Worm (Caenorhabditis elegans) whole organism, young adult: ENCODE results near the gene F17C11.4.

Experiments
- B0019.2 ChIP-seq: fragments of 200-800 bp; sonication (Bioruptor generic); conservative IDR thresholded peaks from 2 replicates; pipeline ENCODE4 v1.3.6; 2022; ENCODE audit warnings: missing genetic modification reagents, missing genetic modification characterization, missing compliant biosample characterization
- B0336.3 ChIP-seq: fragments of 200-800 bp; sonication (Bioruptor generic); IDR thresholded peaks from 2 replicates; pipeline ENCODE4 v1.3.6; 2022; ENCODE audit warnings: missing genetic modification characterization, missing compliant biosample characterization
- C17E4.6 ChIP-seq: fragments of 200-800 bp; sonication (Bioruptor generic); IDR thresholded peaks from 2 replicates; pipeline ENCODE4 v1.3.6; 2022; ENCODE audit warnings: missing genetic modification reagents, missing genetic modification characterization, missing compliant biosample characterization
- F37B4.10 ChIP-seq: fragments of 200-800 bp; sonication (Bioruptor generic); IDR thresholded peaks from 2 replicates; pipeline ENCODE4 v1.3.6; 2022; ENCODE audit warnings: missing genetic modification characterization, missing compliant biosample characterization
- F39B2.1 ChIP-seq: fragments of 200-800 bp; sonication (Bioruptor generic); IDR thresholded peaks from 2 replicates; pipeline ENCODE4 v1.3.6; 2022; ENCODE audit warnings: missing genetic modification reagents, missing genetic modification characterization, missing compliant biosample characterization
- F52B5.7 ChIP-seq: sonication (generic microtip); optimal IDR thresholded peaks from 2 replicates; lab custom pipeline; 2016; ENCODE audit warnings: mild to moderate bottlenecking, missing genetic modification characterization, missing compliant biosample characterization
- F57A8.1 ChIP-seq: fragments of 200-800 bp; sonication (Bioruptor generic); optimal IDR thresholded peaks from 2 replicates; lab custom pipeline; 2018; ENCODE audit warnings: mild to moderate bottlenecking, missing genetic modification characterization, moderate library complexity, missing compliant biosample characterization
- T07F8.4 ChIP-seq: sonication (generic microtip); optimal IDR thresholded peaks from 2 replicates; lab custom pipeline; 2016; ENCODE audit warnings: mild to moderate bottlenecking, missing genetic modification characterization, moderate library complexity, missing compliant biosample characterization
- Y67H2A.10 ChIP-seq: fragments of 200-800 bp; sonication (Bioruptor generic); conservative IDR thresholded peaks from 2 replicates; pipeline ENCODE4 v1.3.6; 2022; ENCODE audit warnings: missing genetic modification reagents, missing genetic modification characterization, missing compliant biosample characterization
- Y79H2A.3 ChIP-seq: fragments of 200-800 bp; sonication (Bioruptor generic); conservative IDR thresholded peaks from 2 replicates; pipeline ENCODE4 v1.3.6; 2022; ENCODE audit warnings: missing genetic modification reagents, missing genetic modification characterization, missing compliant biosample characterization
- akir-1 ChIP-seq: fragments of 200-800 bp; sonication (Bioruptor generic); optimal IDR thresholded peaks from 2 replicates; lab custom pipeline; 2018; ENCODE audit warnings: mild to moderate bottlenecking, missing genetic modification characterization, moderate library complexity, missing compliant biosample characterization
- atf-7 ChIP-seq: sonication (generic microtip); optimal IDR thresholded peaks from 2 replicates; lab custom pipeline; 2017; ENCODE audit warnings: mild to moderate bottlenecking, missing genetic modification characterization, missing compliant biosample characterization
- attf-6 ChIP-seq: fragments of 200-800 bp; sonication (Bioruptor generic); IDR thresholded peaks from 2 replicates; pipeline ENCODE4 v1.3.6; 2022; ENCODE audit warnings: missing genetic modification reagents, missing genetic modification characterization, missing compliant biosample characterization
- bed-2 ChIP-seq: fragments of 200-800 bp; sonication (Bioruptor generic); IDR thresholded peaks from 2 replicates; pipeline ENCODE4 v1.3.6; 2022; ENCODE audit warnings: missing genetic modification reagents, missing genetic modification characterization, missing compliant biosample characterization
- ceh-100 ChIP-seq: fragments of 200-800 bp; sonication (Bioruptor generic); IDR thresholded peaks from 2 replicates; pipeline ENCODE4 v1.3.6; 2022; ENCODE audit warnings: missing genetic modification reagents, missing genetic modification characterization, missing compliant biosample characterization
- ceh-27 ChIP-seq: fragments of 200-800 bp; sonication (Bioruptor generic); optimal IDR thresholded peaks from 2 replicates; lab custom pipeline; 2018; ENCODE audit warnings: mild to moderate bottlenecking, missing genetic modification characterization, moderate library complexity, missing compliant biosample characterization
- ceh-40 ChIP-seq: fragments of 200-800 bp; sonication (Bioruptor generic); IDR thresholded peaks from 2 replicates; pipeline ENCODE4 v1.3.6; 2022; ENCODE audit warnings: missing genetic modification characterization, missing compliant biosample characterization
- dpff-1 ChIP-seq: sonication (generic microtip); optimal IDR thresholded peaks from 2 replicates; lab custom pipeline; 2017; ENCODE audit warnings: mild to moderate bottlenecking, missing genetic modification characterization, missing compliant biosample characterization
- dpl-1 ChIP-seq: fragments of 150-350 bp; optimal IDR thresholded peaks from 2 replicates; lab custom pipeline; 2014; ENCODE audit warnings: missing biosample characterization, missing genetic modification reagents, missing genetic modification characterization
- egl-18 ChIP-seq: fragments of 200-800 bp; sonication (Bioruptor generic); IDR thresholded peaks from 2 replicates; pipeline ENCODE4 v1.3.6; 2022; ENCODE audit warnings: missing genetic modification reagents, missing genetic modification characterization, missing compliant biosample characterization
- egl-44 ChIP-seq: fragments of 200-800 bp; sonication (Bioruptor generic); IDR thresholded peaks from 2 replicates; pipeline ENCODE4 v1.3.6; 2022; ENCODE audit warnings: missing genetic modification reagents, missing genetic modification characterization, missing compliant biosample characterization
- ekl-4 ChIP-seq: fragments of 200-800 bp; sonication (Bioruptor generic); IDR thresholded peaks from 2 replicates; pipeline ENCODE4 v1.3.6; 2022; ENCODE audit warnings: missing genetic modification reagents, missing genetic modification characterization, missing compliant biosample characterization
- ets-4 ChIP-seq: fragments of 200-800 bp; sonication (Bioruptor generic); optimal IDR thresholded peaks from 2 replicates; lab custom pipeline; 2018; ENCODE audit warnings: mild to moderate bottlenecking, missing genetic modification characterization, missing compliant biosample characterization
- fkh-3 ChIP-seq: sonication (generic microtip); optimal IDR thresholded peaks from 2 replicates; lab custom pipeline; 2016; ENCODE audit warnings: mild to moderate bottlenecking, missing genetic modification characterization, missing compliant biosample characterization
- him-1 ChIP-seq: sonication (generic microtip); optimal IDR thresholded peaks from 2 replicates; lab custom pipeline; 2016; ENCODE audit warnings: missing genotype, missing genetic modification reagents, missing genetic modification characterization, missing compliant biosample characterization
- hrde-1 ChIP-seq: sonication (generic microtip); optimal IDR thresholded peaks from 2 replicates; lab custom pipeline; 2016; ENCODE audit warnings: missing genetic modification characterization, mild to moderate bottlenecking, missing compliant biosample characterization, moderate library complexity, missing genotype, missing genetic modification reagents, borderline replicate concordance
- lag-1 ChIP-seq: fragments of 200-800 bp; sonication (Bioruptor generic); IDR thresholded peaks from 2 replicates; pipeline ENCODE4 v1.3.6; 2022; ENCODE audit warnings: missing genetic modification reagents, missing genetic modification characterization, missing compliant biosample characterization
- let-526 ChIP-seq: fragments of 200-800 bp; sonication (Bioruptor generic); IDR thresholded peaks from 2 replicates; pipeline ENCODE4 v1.3.6; 2022; ENCODE audit warnings: missing genetic modification reagents, missing genetic modification characterization, missing compliant biosample characterization
- let-607 ChIP-seq, 2 experiments: fragments of 200-800 bp in 1 of 2; sonication (Bioruptor generic) in 1 of 2; sonication (generic microtip) in 1 of 2; optimal IDR thresholded peaks; 2 replicates each; lab custom pipeline; 2016 to 2018; ENCODE audit warnings: mild to moderate bottlenecking in 2 of 2, missing compliant biosample characterization in 2 of 2, missing genetic modification characterization in 2 of 2, moderate library complexity in 2 of 2, missing genotype in 1 of 2
- lin-35 ChIP-seq, 3 experiments: fragments of 150-350 bp in 2 of 3; sonication (generic microtip) in 1 of 3; optimal IDR thresholded peaks; 2 replicates each; lab custom pipeline; 2014 to 2018; ENCODE audit warnings: missing biosample characterization in 3 of 3, missing genetic modification characterization in 3 of 3, missing genetic modification reagents in 3 of 3
- lsl-1 ChIP-seq: fragments of 200-800 bp; sonication (Bioruptor generic); optimal IDR thresholded peaks from 2 replicates; lab custom pipeline; 2018; ENCODE audit warnings: mild to moderate bottlenecking, missing genetic modification characterization, moderate library complexity, missing compliant biosample characterization
- madf-3 ChIP-seq: fragments of 200-800 bp; sonication (Bioruptor generic); IDR thresholded peaks from 2 replicates; pipeline ENCODE4 v1.3.6; 2022; ENCODE audit warnings: missing genetic modification reagents, missing genetic modification characterization, missing compliant biosample characterization
- madf-8 ChIP-seq: fragments of 200-800 bp; sonication (Bioruptor generic); conservative IDR thresholded peaks from 2 replicates; pipeline ENCODE4 v1.3.6; 2022; ENCODE audit warnings: missing genetic modification reagents, missing genetic modification characterization, missing compliant biosample characterization
- mes-4 ChIP-seq: sonication (generic microtip); optimal IDR thresholded peaks from 2 replicates; lab custom pipeline; 2016; ENCODE audit warnings: missing genotype, missing genetic modification characterization, missing compliant biosample characterization
- nfya-1 ChIP-seq: sonication (generic microtip); optimal IDR thresholded peaks from 2 replicates; lab custom pipeline; 2017; ENCODE audit warnings: antibody characterized with exemption, missing compliant biosample characterization, missing genetic modification characterization, borderline replicate concordance; ENCODE audit not compliant: insufficient read depth
- nfya-2 ChIP-seq: fragments of 200-800 bp; sonication (Bioruptor generic); IDR thresholded peaks from 2 replicates; pipeline ENCODE4 v1.3.6; 2022; ENCODE audit warnings: missing genetic modification reagents, missing genetic modification characterization, missing compliant biosample characterization
- nfyb-1 ChIP-seq: fragments of 200-800 bp; sonication (Bioruptor generic); IDR thresholded peaks from 2 replicates; pipeline ENCODE4 v1.3.6; 2022; ENCODE audit warnings: missing genetic modification reagents, missing genetic modification characterization, missing compliant biosample characterization
- nhr-120 ChIP-seq: fragments of 200-800 bp; sonication (Bioruptor generic); IDR thresholded peaks from 2 replicates; pipeline ENCODE4 v1.3.6; 2022; ENCODE audit warnings: missing genetic modification characterization, missing compliant biosample characterization
- nhr-179 ChIP-seq: sonication (generic microtip); optimal IDR thresholded peaks from 2 replicates; lab custom pipeline; 2016; ENCODE audit warnings: mild to moderate bottlenecking, missing genetic modification characterization, missing compliant biosample characterization
- nhr-80 ChIP-seq: sonication (generic microtip); optimal IDR thresholded peaks from 2 replicates; lab custom pipeline; 2016; ENCODE audit warnings: missing genetic modification characterization, missing compliant biosample characterization
- repo-1 ChIP-seq: sonication (generic microtip); optimal IDR thresholded peaks from 2 replicates; lab custom pipeline; 2017; ENCODE audit warnings: mild to moderate bottlenecking, missing genetic modification characterization, missing compliant biosample characterization
- somi-1 ChIP-seq: fragments of 200-800 bp; sonication (Bioruptor generic); optimal IDR thresholded peaks from 2 replicates; lab custom pipeline; 2018; ENCODE audit warnings: mild to moderate bottlenecking, missing genetic modification characterization, missing compliant biosample characterization
- tbp1 ChIP-seq: fragments of 200-800 bp; sonication (Bioruptor generic); optimal IDR thresholded peaks from 2 replicates; lab custom pipeline; 2018; ENCODE audit warnings: mild to moderate bottlenecking, missing genetic modification characterization, missing compliant biosample characterization
- tlf-1 ChIP-seq: fragments of 200-800 bp; sonication (Bioruptor generic); optimal IDR thresholded peaks from 2 replicates; lab custom pipeline; 2018; ENCODE audit warnings: mild to moderate bottlenecking, missing genetic modification characterization, missing compliant biosample characterization
- zfh-2 ChIP-seq: fragments of 200-800 bp; sonication (Bioruptor generic); conservative IDR thresholded peaks from 2 replicates; pipeline ENCODE4 v1.3.6; 2022; ENCODE audit warnings: missing genetic modification reagents, missing genetic modification characterization, missing compliant biosample characterization
- ztf-25 ChIP-seq: fragments of 200-800 bp; sonication (Bioruptor generic); IDR thresholded peaks from 2 replicates; pipeline ENCODE4 v1.3.6; 2022; ENCODE audit warnings: missing genetic modification reagents, missing genetic modification characterization, missing compliant biosample characterization
- ztf-28 ChIP-seq: fragments of 200-800 bp; sonication (Bioruptor generic); IDR thresholded peaks from 2 replicates; pipeline ENCODE4 v1.3.6; 2022; ENCODE audit warnings: missing genetic modification reagents, missing genetic modification characterization, missing compliant biosample characterization

The F17C11.4 gene

ce11 chrV:10967594-10968273 is 16.1 kb downstream of the F17C11.4 start (continued):
- no peak for TF ChIP-seq ztf-25 (GFP tag; lab: Robert Waterston, UW)
- TF ChIP-seq let-607 (tag; optimal IDR thresholded peaks at IDR 0.05; lab: Kevin White, UChicago): peak; percentile 98 to 99
- no peak for TF ChIP-seq C17E4.6 (GFP tag; lab: Robert Waterston, UW)
- TF ChIP-seq ets-4 (GFP tag; lab: Kevin White, UChicago): peak; percentile 72
- TF ChIP-seq F57A8.1 (GFP tag; lab: Kevin White, UChicago): no peak
- peak; percentile 76 for TF ChIP-seq him-1 (tag; lab: Kevin White, UChicago)
- TF ChIP-seq F39B2.1 (GFP tag; lab: Robert Waterston, UW): peak; percentile 56; the same call in 1 of the 2 replicates
- TF ChIP-seq lin-35 (GFP tag; optimal IDR thresholded peaks at IDR 0.05; lab: Kevin White, UChicago): peak in 1 of 3 experiments; percentile 55
- no peak for TF ChIP-seq egl-44
- peak; percentile 50 for TF ChIP-seq tlf-1
- TF ChIP-seq atf-7 (tag; lab: Kevin White, UChicago): peak; percentile 78
- TF ChIP-seq ceh-40: no peak
- no peak for TF ChIP-seq Y79H2A.3 (GFP tag; lab: Robert Waterston, UW)
- no peak for TF ChIP-seq F37B4.10 (GFP tag; lab: Robert Waterston, UW)
- no peak for TF ChIP-seq fkh-3 (tag; lab: Kevin White, UChicago)
- TF ChIP-seq attf-6 (GFP tag; lab: Robert Waterston, UW): 0 out of 2 replicates have a peak, but pooled peaks have one; percentile 13
- TF ChIP-seq B0019.2 (GFP tag; lab: Robert Waterston, UW): no peak
- TF ChIP-seq let-526: no peak
- TF ChIP-seq ceh-27 (GFP tag; lab: Kevin White, UChicago): no peak
- no peak for TF ChIP-seq Y67H2A.10 (GFP tag; lab: Robert Waterston, UW)
- no peak for TF ChIP-seq ztf-28 (GFP tag; lab: Robert Waterston, UW)
- 0 out of 2 replicates have a peak, but pooled peaks have one; percentile 26 for TF ChIP-seq ekl-4 (GFP tag; lab: Robert Waterston, UW)
- no peak for TF ChIP-seq nfya-1
- TF ChIP-seq nhr-120 (GFP tag; lab: Robert Waterston, UW): 0 out of 2 replicates have a peak, but pooled peaks have one; percentile 10
- TF ChIP-seq lsl-1 (GFP tag; lab: Kevin White, UChicago): no peak
- TF ChIP-seq nhr-179: no peak
- no peak for TF ChIP-seq tbp1
- TF ChIP-seq akir-1 (GFP tag; lab: Kevin White, UChicago): no peak
- TF ChIP-seq mes-4 (tag; lab: Kevin White, UChicago): no peak
- peak; percentile 38 for TF ChIP-seq T07F8.4 (tag; lab: Kevin White, UChicago)
- TF ChIP-seq ceh-100 (GFP tag; lab: Robert Waterston, UW): 0 out of 2 replicates have a peak, but pooled peaks have one; percentile 18
- TF ChIP-seq hrde-1 (tag; lab: Kevin White, UChicago): peak; percentile 43
- TF ChIP-seq nfyb-1 (GFP tag; lab: Robert Waterston, UW): peak; percentile 52; the same call in 1 of the 2 replicates
- peak; percentile 74 for TF ChIP-seq repo-1 (tag; lab: Kevin White, UChicago)
- no peak for TF ChIP-seq madf-8 (GFP tag; lab: Robert Waterston, UW)
- TF ChIP-seq madf-3: 0 out of 2 replicates have a peak, but pooled peaks have one; percentile 15
- no peak for TF ChIP-seq somi-1 (GFP tag; lab: Kevin White, UChicago)
- TF ChIP-seq zfh-2 (GFP tag; lab: Robert Waterston, UW): no peak
- TF ChIP-seq nfya-2 (GFP tag; lab: Robert Waterston, UW): no peak
- no peak for TF ChIP-seq lag-1 (GFP tag; lab: Robert Waterston, UW)
- no peak for TF ChIP-seq dpl-1
- peak; percentile 99 for TF ChIP-seq nhr-80 (tag; lab: Kevin White, UChicago)
- no peak for TF ChIP-seq F52B5.7
- TF ChIP-seq egl-18 (GFP tag; lab: Robert Waterston, UW): no peak
- no peak for TF ChIP-seq bed-2
- TF ChIP-seq B0336.3 (GFP tag; lab: Robert Waterston, UW): no peak; the same call in 1 of the 2 replicates
- no peak for TF ChIP-seq dpff-1
